Worm (Caenorhabditis elegans): ENCODE measurements around the gene aqp-7.

Gene aqp-7

ce11 chrX:3047224-3047623 is 22.4 kb downstream of the aqp-7 start:
- TF ChIP-seq hlh-13 (GFP tag; optimal IDR thresholded peaks at IDR 0.05): no peak

- no peak for TF ChIP-seq elt-4 (tag; optimal IDR thresholded peaks at IDR 0.05)
- TF ChIP-seq odd-2 (tag; optimal IDR thresholded peaks at IDR 0.05): no peak
- TF ChIP-seq tbx-7 (tag; optimal IDR thresholded peaks at IDR 0.05): no peak
- TF ChIP-seq fax-1 (tag; optimal IDR thresholded peaks at IDR 0.05): no peak
- TF ChIP-seq hlh-15 (tag; optimal IDR thresholded peaks at IDR 0.05): no peak
- no peak for TF ChIP-seq ceh-6 (GFP tag; optimal IDR thresholded peaks at IDR 0.05)
These were observed 23.8 kb downstream of the aqp-7 start for ce11 chrX:3048696-3049095.

ce11 chrX:3049233-3049632 is 24.4 kb downstream of the aqp-7 start:
- TF ChIP-seq hlh-13 (GFP tag; optimal IDR thresholded peaks at IDR 0.05) (no peak), ama-1 (optimal IDR thresholded peaks at IDR 0.05) (no peak), unc-42 (tag; optimal IDR thresholded peaks at IDR 0.05) (peak; percentile 72), tbx-7 (tag; optimal IDR thresholded peaks at IDR 0.05) (no peak), ceh-6 (GFP tag; optimal IDR thresholded peaks at IDR 0.05) (no peak), unc-55 (GFP tag; optimal IDR thresholded peaks at IDR 0.05) (peak; percentile 55), elt-2 (tag; optimal IDR thresholded peaks at IDR 0.05) (no peak), dmd-4 (tag; optimal IDR thresholded peaks at IDR 0.05; ENCODE audit: borderline replicate concordance) (no peak), madf-2 (tag; optimal IDR thresholded peaks at IDR 0.05) (no peak), lin-11 (tag; optimal IDR thresholded peaks at IDR 0.05) (no peak), pax-1 (tag; optimal IDR thresholded peaks at IDR 0.05) (no peak), ceh-34 (tag; optimal IDR thresholded peaks at IDR 0.05) (no peak), ttx-3 (tag; optimal IDR thresholded peaks at IDR 0.05) (no peak), sox-4 (tag; optimal IDR thresholded peaks at IDR 0.05) (no peak), unc-3 (GFP tag; conservative IDR thresholded peaks at IDR 0.05) (no peak), unc-3 (tag; optimal IDR thresholded peaks at IDR 0.05) (no peak), pqm-1 (tag; optimal IDR thresholded peaks at IDR 0.05) (no peak), pha-4 (tag; optimal IDR thresholded peaks at IDR 0.05) (no peak), K02D7.2 (tag; optimal IDR thresholded peaks at IDR 0.05) (no peak), ztf-16 (tag; optimal IDR thresholded peaks at IDR 0.05) (no peak), ceh-18 (tag; optimal IDR thresholded peaks at IDR 0.05) (peak; percentile 56), ceh-31 (tag; optimal IDR thresholded peaks at IDR 0.05) (peak; percentile 98), sdc-2 (tag; optimal IDR thresholded peaks at IDR 0.05) (peak; percentile 58)

- no peak for TF ChIP-seq ttx-3 (tag; optimal IDR thresholded peaks at IDR 0.05)
- no peak for TF ChIP-seq ztf-16 (tag; optimal IDR thresholded peaks at IDR 0.05)
- TF ChIP-seq unc-42 (tag; optimal IDR thresholded peaks at IDR 0.05): peak; percentile 82
- no peak for TF ChIP-seq elt-2 (tag; optimal IDR thresholded peaks at IDR 0.05)
- no peak for TF ChIP-seq Y22D7AL.16 (tag; optimal IDR thresholded peaks at IDR 0.05)
- no peak for TF ChIP-seq pha-2 (tag; optimal IDR thresholded peaks at IDR 0.05)
- TF ChIP-seq hlh-13 (GFP tag; optimal IDR thresholded peaks at IDR 0.05): no peak
- no peak for TF ChIP-seq pros-1 (tag; optimal IDR thresholded peaks at IDR 0.05)
- TF ChIP-seq sox-2 (GFP tag; IDR thresholded peaks at IDR 0.05): no peak
These were observed 26.6 kb downstream of the aqp-7 start for ce11 chrX:3051315-3051993.

ce11 chrX:3054394-3054793 is 29.5 kb downstream of the aqp-7 start:
- no peak for TF ChIP-seq pha-2 (tag; optimal IDR thresholded peaks at IDR 0.05)
- no peak for TF ChIP-seq unc-86 (tag; optimal IDR thresholded peaks at IDR 0.05)
- TF ChIP-seq rnt-1 (tag; optimal IDR thresholded peaks at IDR 0.05): no peak
- TF ChIP-seq ceh-9 (tag; optimal IDR thresholded peaks at IDR 0.05): no peak
- no peak for TF ChIP-seq ceh-24 (tag; optimal IDR thresholded peaks at IDR 0.05)
- TF ChIP-seq pag-3 (tag; optimal IDR thresholded peaks at IDR 0.05; ENCODE audit: borderline replicate concordance): no peak
- TF ChIP-seq ceh-18 (tag; optimal IDR thresholded peaks at IDR 0.05): no peak
- TF ChIP-seq pros-1 (tag; optimal IDR thresholded peaks at IDR 0.05): no peak
- TF ChIP-seq ceh-6 (GFP tag; optimal IDR thresholded peaks at IDR 0.05): no peak
- TF ChIP-seq dmd-4 (tag; optimal IDR thresholded peaks at IDR 0.05; ENCODE audit: borderline replicate concordance): no peak
- TF ChIP-seq ets-4 (tag; optimal IDR thresholded peaks at IDR 0.05): no peak
- no peak for TF ChIP-seq ama-1 (optimal IDR thresholded peaks at IDR 0.05)
- TF ChIP-seq ref-2 (tag; optimal IDR thresholded peaks at IDR 0.05): no peak
- TF ChIP-seq unc-3 (GFP tag; conservative IDR thresholded peaks at IDR 0.05): no peak
- TF ChIP-seq unc-3 (tag; optimal IDR thresholded peaks at IDR 0.05): no peak
- TF ChIP-seq nfya-1 (tag; optimal IDR thresholded peaks at IDR 0.05): no peak
- no peak for TF ChIP-seq T23F11.4 (GFP tag; optimal IDR thresholded peaks at IDR 0.05)
- TF ChIP-seq gmeb-2 (tag; optimal IDR thresholded peaks at IDR 0.05): no peak
- no peak for TF ChIP-seq C38D4.7 (GFP tag; optimal IDR thresholded peaks at IDR 0.05)

Measured in whole organism, late embryonic.